Worm (Caenorhabditis elegans) whole organism, L4 larva: ENCODE results near the gene sri-1.

Experiments used
- ama-1 ChIP-seq: fragments of 150-350 bp; optimal IDR thresholded peaks from 2 replicates; lab custom pipeline; 2014; ENCODE audit warnings: inconsistent platforms, mixed read lengths
- ceh-82 ChIP-seq: sonication (generic microtip); optimal IDR thresholded peaks from 2 replicates; lab custom pipeline; 2017; ENCODE audit warnings: missing biosample characterization, missing genetic modification characterization
- daf-8 ChIP-seq: fragments of 200-800 bp; sonication (Bioruptor generic); IDR thresholded peaks from 2 replicates; pipeline ENCODE4 v1.3.6; 2022; ENCODE audit warnings: missing genetic modification characterization, missing compliant biosample characterization
- fkh-10 ChIP-seq: fragments of 150-350 bp; optimal IDR thresholded peaks from 2 replicates; lab custom pipeline; 2014; ENCODE audit warnings: missing biosample characterization, missing genetic modification reagents, missing genetic modification characterization
- hmg-1.1 ChIP-seq: fragments of 200-800 bp; sonication (Bioruptor generic); IDR thresholded peaks from 2 replicates; pipeline ENCODE4 v1.3.6; 2022; ENCODE audit warnings: missing genetic modification reagents, missing genetic modification characterization, missing compliant biosample characterization
- lin-13 ChIP-seq: fragments of 150-350 bp; optimal IDR thresholded peaks from 2 replicates; lab custom pipeline; 2014; ENCODE audit warnings: missing biosample characterization, missing genetic modification reagents, missing genetic modification characterization
- lir-3 ChIP-seq: sonication (generic microtip); optimal IDR thresholded peaks from 2 replicates; lab custom pipeline; 2016; ENCODE audit warnings: mild to moderate bottlenecking, missing genetic modification characterization, missing compliant biosample characterization
- nhr-111 ChIP-seq: fragments of 200-800 bp; sonication (Bioruptor generic); optimal IDR thresholded peaks from 2 replicates; lab custom pipeline; 2018; ENCODE audit warnings: mild to moderate bottlenecking, missing genetic modification characterization, missing compliant biosample characterization
- nhr-41 ChIP-seq: fragments of 200-800 bp; sonication (Bioruptor generic); IDR thresholded peaks from 2 replicates; pipeline ENCODE4 v1.3.6; 2022; ENCODE audit warnings: missing genetic modification reagents, missing genetic modification characterization, missing compliant biosample characterization
- pqm-1 ChIP-seq: sonication (generic microtip); optimal IDR thresholded peaks from 2 replicates; lab custom pipeline; 2017; ENCODE audit warnings: missing biosample characterization, missing genetic modification characterization
- unc-39 ChIP-seq: sonication (generic microtip); optimal IDR thresholded peaks from 2 replicates; lab custom pipeline; 2017; ENCODE audit warnings: missing biosample characterization, missing genetic modification characterization
- zfp-3 ChIP-seq: fragments of 200-800 bp; sonication (Bioruptor generic); conservative IDR thresholded peaks from 2 replicates; pipeline ENCODE4 v1.3.6; 2022; ENCODE audit warnings: missing genetic modification reagents, missing genetic modification characterization, missing compliant biosample characterization

- TF ChIP-seq hmg-1.1 (no peak), ama-1 (lab: Kevin White, UChicago) (no peak), lir-3 (tag; lab: Kevin White, UChicago) (no peak), nhr-111 (GFP tag; lab: Kevin White, UChicago) (no peak), fkh-10 (no peak), lin-13 (GFP tag; lab: Kevin White, UChicago) (no peak), daf-8 (GFP tag; lab: Robert Waterston, UW) (no peak), ceh-82 (no peak), pqm-1 (tag; lab: Kevin White, UChicago) (no peak), nhr-41 (GFP tag; lab: Robert Waterston, UW) (no peak), unc-39 (tag; lab: Kevin White, UChicago) (no peak), zfp-3 (no peak)
Measured at ce11 chrV:16007505-16007904, 40.1 kb upstream of the sri-1 start, which contains the start of gene str-231.
